Worm (Caenorhabditis elegans) whole organism, late embryonic: ENCODE data around the gene K10D11.7.

Experiments used
- C08G9.2 ChIP-seq: sonication (generic microtip); optimal IDR thresholded peaks from 2 replicates; lab custom pipeline; 2016; ENCODE audit warnings: mild to moderate bottlenecking, missing genetic modification characterization, moderate library complexity, missing compliant biosample characterization
- F13H6.1 ChIP-seq: sonication (generic microtip); optimal IDR thresholded peaks from 2 replicates; lab custom pipeline; 2016; ENCODE audit warnings: missing genetic modification characterization, missing compliant biosample characterization
- ama-1 ChIP-seq: fragments of 150-350 bp; optimal IDR thresholded peaks from 2 replicates; lab custom pipeline; 2014
- ceh-31 ChIP-seq: sonication (generic microtip); optimal IDR thresholded peaks from 2 replicates; lab custom pipeline; 2016; ENCODE audit warnings: missing genetic modification characterization, missing compliant biosample characterization
- ceh-34 ChIP-seq: sonication (generic microtip); optimal IDR thresholded peaks from 2 replicates; lab custom pipeline; 2016; ENCODE audit warnings: mild to moderate bottlenecking, missing genetic modification characterization, missing compliant biosample characterization
- ceh-48 ChIP-seq: sonication (generic microtip); optimal IDR thresholded peaks from 2 replicates; lab custom pipeline; 2016; ENCODE audit warnings: missing genetic modification characterization, inconsistent platforms, missing compliant biosample characterization
- madf-2 ChIP-seq: sonication (generic microtip); optimal IDR thresholded peaks from 2 replicates; lab custom pipeline; 2017; ENCODE audit warnings: missing genetic modification characterization, missing compliant biosample characterization
- mec-3 ChIP-seq: sonication (generic microtip); optimal IDR thresholded peaks from 2 replicates; lab custom pipeline; 2016; ENCODE audit warnings: borderline replicate concordance, missing genetic modification characterization, missing compliant biosample characterization
- odd-2 ChIP-seq: sonication (generic microtip); optimal IDR thresholded peaks from 2 replicates; lab custom pipeline; 2017; ENCODE audit warnings: antibody characterized with exemption, mild to moderate bottlenecking, missing genetic modification characterization, missing compliant biosample characterization
- pag-3 ChIP-seq: sonication (generic microtip); optimal IDR thresholded peaks from 2 replicates; lab custom pipeline; 2016; ENCODE audit warnings: missing compliant biosample characterization, missing genetic modification characterization, borderline replicate concordance
- sox-2 ChIP-seq: fragments of 200-800 bp; sonication (Bioruptor generic); IDR thresholded peaks from 2 replicates; pipeline ENCODE4 v1.3.6; 2022; ENCODE audit warnings: missing genetic modification reagents, missing genetic modification characterization, missing compliant biosample characterization
- unc-3 ChIP-seq, 2 experiments: fragments of 200-800 bp in 1 of 2; sonication (Bioruptor generic) in 1 of 2; sonication (generic microtip) in 1 of 2; conservative IDR thresholded peaks in 1 of 2; optimal IDR thresholded peaks in 1 of 2; 2 replicates each; pipeline versions ENCODE4 v1.3.6 to Lab custom; 2016 to 2022; ENCODE audit warnings: missing compliant biosample characterization in 2 of 2, missing genetic modification characterization in 2 of 2, missing genetic modification reagents in 1 of 2
- unc-55 ChIP-seq: sonication (generic microtip); optimal IDR thresholded peaks from 2 replicates; lab custom pipeline; 2017; ENCODE audit warnings: missing biosample characterization, missing genetic modification reagents, missing genetic modification characterization

- no peak for TF ChIP-seq odd-2 (tag; lab: Kevin White, UChicago)
- TF ChIP-seq sox-2 (GFP tag; lab: Robert Waterston, UW) = no peak
- no peak for TF ChIP-seq madf-2
- no peak for TF ChIP-seq ceh-48 (tag; lab: Kevin White, UChicago)
- TF ChIP-seq ceh-31 (tag; lab: Kevin White, UChicago) = no peak
- TF ChIP-seq ama-1 (lab: Kevin White, UChicago) = no peak
- no peak for TF ChIP-seq F13H6.1 (tag; lab: Kevin White, UChicago)
- no peak for TF ChIP-seq unc-3 (GFP tag; conservative IDR thresholded peaks at IDR 0.05; lab: Robert Waterston, UW)
- TF ChIP-seq unc-3 (tag; optimal IDR thresholded peaks at IDR 0.05; lab: Kevin White, UChicago) = no peak
- no peak for TF ChIP-seq ceh-34
- TF ChIP-seq pag-3 (tag; lab: Kevin White, UChicago) = no peak
- no peak for TF ChIP-seq unc-55 (GFP tag; lab: Kevin White, UChicago)
- TF ChIP-seq C08G9.2 (tag; lab: Kevin White, UChicago) = no peak
- no peak for TF ChIP-seq mec-3 (tag; lab: Kevin White, UChicago)
Measured at ce11 chrIV:12994376-12994775, 1.4 kb downstream of the K10D11.7 start, which contains the start of gene K10D11.4.
